Fruit fly (Drosophila melanogaster) whole organism: ENCODE results near the gene CG43121.

Experiments
- CG8478 ChIP-seq: fragments of >200 bp; optimal IDR thresholded peaks from 2 replicates; lab custom pipeline; 2018; ENCODE audit warnings: inconsistent platforms
- Dll ChIP-seq: fragments of >200 bp; optimal IDR thresholded peaks from 2 replicates; lab custom pipeline; 2017
- EcR ChIP-seq, 2 experiments: fragments of >200 bp; optimal IDR thresholded peaks; 2 replicates each; lab custom pipeline; 2017; ENCODE audit warnings: missing biosample characterization in 2 of 2, missing genetic modification characterization in 2 of 2, missing genetic modification reagents in 2 of 2
- pan ChIP-seq: fragments of >200 bp; optimal IDR thresholded peaks from 2 replicates; lab custom pipeline; 2017
- psq ChIP-seq: fragments of >200 bp; optimal IDR thresholded peaks from 2 replicates; lab custom pipeline; 2017
- usp ChIP-seq: fragments of >200 bp; optimal IDR thresholded peaks from 2 replicates; lab custom pipeline; 2017; ENCODE audit warnings: missing biosample characterization, missing genetic modification characterization, mixed read lengths

The CG43121 gene

dm6 chr3L:14655681-14656080 lies 16.6 kb downstream of the CG43121 start:
- TF ChIP-seq EcR (GFP tag; optimal IDR thresholded peaks at IDR 0.05; lab: Kevin White, UChicago) (no peak), CG8478 (lab: Kevin White, UChicago) (no peak), pan (lab: Kevin White, UChicago) (no peak), Dll (lab: Kevin White, UChicago) (no peak), psq (lab: Kevin White, UChicago) (no peak), usp (GFP tag; lab: Kevin White, UChicago) (no peak)

- TF ChIP-seq Dll (lab: Kevin White, UChicago): no peak
- no peak for TF ChIP-seq usp (GFP tag; lab: Kevin White, UChicago)
- TF ChIP-seq EcR (GFP tag; optimal IDR thresholded peaks at IDR 0.05; lab: Kevin White, UChicago): no peak
Observed at dm6 chr3L:14655178-14655577, 17.1 kb downstream of the CG43121 start.

- peak in 1 of 2 experiments; percentile 1 for TF ChIP-seq EcR (GFP tag; optimal IDR thresholded peaks at IDR 0.05; lab: Kevin White, UChicago)
- no peak for TF ChIP-seq pan (lab: Kevin White, UChicago)
Observed at dm6 chr3L:14654737-14655136, 17.5 kb downstream of the CG43121 start.

dm6 chr3L:14652554-14652953 lies 19.7 kb downstream of the CG43121 start:
- TF ChIP-seq EcR (GFP tag; optimal IDR thresholded peaks at IDR 0.05; lab: Kevin White, UChicago) (no peak), Dll (lab: Kevin White, UChicago) (no peak), pan (lab: Kevin White, UChicago) (no peak), usp (GFP tag; lab: Kevin White, UChicago) (no peak), CG8478 (lab: Kevin White, UChicago) (no peak), psq (lab: Kevin White, UChicago) (no peak)

DNA sequence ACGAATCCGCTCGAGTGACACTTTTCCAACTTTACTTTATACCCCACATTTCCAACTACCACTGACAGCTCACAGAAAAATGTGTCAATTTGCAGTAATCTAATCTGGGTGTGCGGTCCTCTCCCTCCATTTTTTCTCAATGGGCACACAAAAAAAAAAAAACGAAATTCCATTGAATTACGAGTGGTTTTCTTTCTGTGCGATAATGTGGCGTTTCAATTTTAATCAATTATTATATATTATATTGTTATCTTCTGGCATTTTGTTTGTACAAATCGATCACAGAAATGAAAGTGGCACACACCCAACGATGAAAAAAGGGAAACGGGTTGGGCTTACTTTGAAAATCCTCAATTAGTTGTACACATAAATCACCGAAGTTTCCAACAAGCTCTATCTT lies 21.9 kb downstream of the CG43121 start:
- TF ChIP-seq EcR (GFP tag; optimal IDR thresholded peaks at IDR 0.05; lab: Kevin White, UChicago): no peak
- TF ChIP-seq usp (GFP tag; lab: Kevin White, UChicago): no peak
- TF ChIP-seq pan (lab: Kevin White, UChicago): no peak
- no peak for TF ChIP-seq Dll (lab: Kevin White, UChicago)
- no peak for TF ChIP-seq psq (lab: Kevin White, UChicago)
- TF ChIP-seq CG8478 (lab: Kevin White, UChicago): no peak

DNA sequence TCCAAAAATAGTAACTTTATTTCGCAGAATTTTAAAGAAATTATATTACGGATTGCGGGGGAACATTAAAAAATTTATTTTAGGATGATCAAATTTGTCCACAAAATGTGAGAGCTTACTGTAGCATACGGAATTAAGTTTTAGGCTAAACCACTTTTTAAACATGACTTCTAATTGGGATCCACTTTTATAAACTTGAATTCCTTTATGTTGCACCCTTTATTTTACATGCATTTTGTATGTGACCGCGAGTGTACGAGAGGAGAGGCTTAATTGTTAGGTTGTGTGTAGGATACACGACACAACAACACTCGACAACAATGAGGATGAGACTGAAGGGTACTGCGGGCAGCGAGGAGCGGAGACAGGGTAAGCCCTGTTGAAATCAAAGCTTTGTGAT lies 23.3 kb downstream of the CG43121 start:
- no peak for TF ChIP-seq pan (lab: Kevin White, UChicago)
- TF ChIP-seq EcR (GFP tag; optimal IDR thresholded peaks at IDR 0.05; lab: Kevin White, UChicago): no peak
- no peak for TF ChIP-seq Dll (lab: Kevin White, UChicago)
- TF ChIP-seq CG8478 (lab: Kevin White, UChicago): no peak
- no peak for TF ChIP-seq usp (GFP tag; lab: Kevin White, UChicago)
- TF ChIP-seq psq (lab: Kevin White, UChicago): no peak

DNA sequence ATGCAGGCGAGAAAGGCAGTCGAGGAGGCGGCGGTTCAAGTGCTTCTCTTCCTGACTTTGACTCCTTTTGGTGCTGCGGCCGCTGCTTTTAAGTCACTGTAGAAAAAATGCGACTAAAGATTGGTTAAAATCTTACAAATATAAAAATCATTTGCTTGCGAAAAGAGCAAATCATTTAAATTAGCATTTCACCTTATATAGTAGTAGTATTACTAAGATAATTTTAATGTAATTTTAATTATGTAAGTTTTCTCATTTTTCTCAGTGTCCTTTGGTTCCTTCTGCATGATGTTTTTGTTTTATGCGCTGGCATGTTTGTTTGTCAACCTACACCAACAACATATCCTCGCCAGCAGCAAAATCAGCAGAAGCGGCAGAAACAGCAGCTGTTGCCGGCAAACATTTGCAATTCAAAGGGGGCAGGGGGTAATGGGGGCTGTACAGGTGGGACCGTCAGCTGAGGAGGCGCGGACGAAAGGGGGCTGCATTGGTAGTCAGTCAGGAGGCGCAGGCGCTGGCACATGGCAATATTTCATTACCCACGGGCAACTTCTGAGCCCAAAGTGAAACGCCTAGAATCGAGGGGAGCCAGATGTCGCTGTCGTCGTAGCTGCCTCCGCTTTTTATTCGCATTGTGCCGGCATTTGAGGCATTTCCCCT lies 24.9 kb downstream of the CG43121 start:
- TF ChIP-seq CG8478 (lab: Kevin White, UChicago) (no peak), usp (GFP tag; lab: Kevin White, UChicago) (no peak), Dll (lab: Kevin White, UChicago) (no peak), pan (lab: Kevin White, UChicago) (no peak), psq (lab: Kevin White, UChicago) (no peak), EcR (GFP tag; optimal IDR thresholded peaks at IDR 0.05; lab: Kevin White, UChicago) (no peak)

- TF ChIP-seq usp (GFP tag; lab: Kevin White, UChicago): no peak
- TF ChIP-seq CG8478 (lab: Kevin White, UChicago): no peak
- no peak for TF ChIP-seq psq (lab: Kevin White, UChicago)
- TF ChIP-seq pan (lab: Kevin White, UChicago): no peak
Observed at dm6 chr3L:14645934-14646333, 26.3 kb downstream of the CG43121 start.

DNA sequence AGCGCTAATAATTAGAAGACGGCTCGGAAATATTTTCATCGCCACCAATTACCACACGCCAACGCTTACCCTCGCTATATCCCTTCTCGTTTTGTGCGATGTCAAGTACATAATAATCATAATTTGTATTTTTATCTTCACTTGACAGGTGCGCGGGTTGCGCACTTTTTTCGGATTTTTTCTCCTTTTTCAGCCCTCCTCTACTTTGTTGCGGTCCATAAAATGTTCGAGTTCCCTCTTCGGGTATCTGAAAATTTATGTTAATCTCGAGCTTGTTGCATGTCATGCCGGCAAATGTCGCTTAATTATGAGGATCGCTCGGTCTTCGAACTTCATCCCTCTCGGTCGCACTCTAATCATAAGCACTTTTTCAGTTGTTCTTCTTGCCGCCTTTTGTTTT lies 27.1 kb downstream of the CG43121 start:
- no peak for TF ChIP-seq EcR (GFP tag; optimal IDR thresholded peaks at IDR 0.05; lab: Kevin White, UChicago)
- no peak for TF ChIP-seq CG8478 (lab: Kevin White, UChicago)
- no peak for TF ChIP-seq psq (lab: Kevin White, UChicago)
- TF ChIP-seq usp (GFP tag; lab: Kevin White, UChicago): no peak
- TF ChIP-seq Dll (lab: Kevin White, UChicago): no peak
- TF ChIP-seq pan (lab: Kevin White, UChicago): no peak

DNA sequence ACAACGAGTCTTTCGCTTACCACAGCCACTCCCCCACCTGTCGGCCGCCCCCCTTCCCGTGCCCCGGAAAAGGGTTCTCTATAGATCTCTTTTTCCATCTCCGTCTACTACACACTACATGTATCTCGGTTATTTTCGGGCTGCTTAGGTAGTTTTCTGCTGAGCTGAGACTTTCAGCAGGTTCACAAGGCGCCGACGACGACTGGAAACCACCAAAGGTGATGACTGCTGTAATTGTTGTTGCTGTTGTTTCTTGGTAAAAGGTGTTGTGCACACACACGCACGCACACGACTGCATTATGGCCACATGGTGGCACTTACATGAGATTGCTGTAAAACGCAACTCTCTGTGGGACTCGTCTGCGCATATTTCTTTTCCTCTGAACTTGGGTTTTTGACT lies 28.5 kb downstream of the CG43121 start:
- TF ChIP-seq Dll (lab: Kevin White, UChicago) (no peak), psq (lab: Kevin White, UChicago) (no peak), CG8478 (lab: Kevin White, UChicago) (no peak), usp (GFP tag; lab: Kevin White, UChicago) (no peak)

- TF ChIP-seq psq (lab: Kevin White, UChicago) (no peak), Dll (lab: Kevin White, UChicago) (no peak), CG8478 (lab: Kevin White, UChicago) (no peak)
Observed at dm6 chr3L:14642820-14643219, 29.4 kb downstream of the CG43121 start.

DNA sequence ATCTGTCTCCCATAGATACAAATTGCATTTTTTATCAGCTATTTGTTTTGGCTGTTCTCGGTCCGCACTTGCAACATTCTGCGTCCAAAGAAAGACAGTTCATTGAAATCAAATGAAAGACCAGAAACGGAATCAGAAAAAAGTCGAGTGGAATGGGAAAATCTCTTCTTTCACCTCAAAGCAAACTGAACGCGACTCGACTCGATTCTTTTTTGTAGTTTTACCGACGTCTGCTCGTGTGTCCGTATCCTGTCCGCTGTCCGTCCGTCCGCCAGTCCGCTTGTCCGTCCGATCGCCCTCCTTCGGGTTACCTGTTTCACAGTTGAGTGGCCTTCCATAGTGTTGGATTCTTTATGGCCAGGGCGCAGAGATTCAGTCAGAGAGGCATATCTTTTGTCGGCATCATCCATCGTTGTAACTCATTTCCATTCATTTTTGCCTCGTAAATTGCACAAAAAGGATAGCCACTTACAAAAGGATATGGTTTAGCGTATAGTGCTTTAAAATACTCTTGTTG lies 30.2 kb downstream of the CG43121 start:
- no peak for TF ChIP-seq pan (lab: Kevin White, UChicago)
- no peak for TF ChIP-seq EcR (GFP tag; optimal IDR thresholded peaks at IDR 0.05; lab: Kevin White, UChicago)
- no peak for TF ChIP-seq Dll (lab: Kevin White, UChicago)
- no peak for TF ChIP-seq usp (GFP tag; lab: Kevin White, UChicago)
- no peak for TF ChIP-seq psq (lab: Kevin White, UChicago)
- TF ChIP-seq CG8478 (lab: Kevin White, UChicago): no peak
